Worm (Caenorhabditis elegans) whole organism, L1 larva: Measurements from ENCODE around the gene epi-1.

Source experiments
- C34B4.2 ChIP-seq: sonication (generic microtip); optimal IDR thresholded peaks from 2 replicates; lab custom pipeline; 2017; ENCODE audit warnings: mild to moderate bottlenecking, missing genetic modification characterization, missing compliant biosample characterization
- Y116A8C.19 ChIP-seq: sonication (generic microtip); optimal IDR thresholded peaks from 2 replicates; lab custom pipeline; 2016; ENCODE audit warnings: missing compliant biosample characterization, missing genetic modification characterization, borderline replicate concordance
- alr-1 ChIP-seq: fragments of 200-800 bp; sonication (Bioruptor generic); optimal IDR thresholded peaks from 2 replicates; lab custom pipeline; 2018; ENCODE audit warnings: borderline replicate concordance, mild to moderate bottlenecking, missing genetic modification characterization, missing compliant biosample characterization
- aly-2 ChIP-seq: fragments of 150-350 bp; optimal IDR thresholded peaks from 2 replicates; lab custom pipeline; 2014; ENCODE audit warnings: missing biosample characterization, missing genetic modification characterization
- ama-1 ChIP-seq: fragments of 150-350 bp; optimal IDR thresholded peaks from 2 replicates; lab custom pipeline; 2014
- ceh-63 ChIP-seq: fragments of 200-800 bp; sonication (Bioruptor generic); optimal IDR thresholded peaks from 2 replicates; lab custom pipeline; 2018; ENCODE audit warnings: mild to moderate bottlenecking, missing genetic modification characterization, missing compliant biosample characterization
- ceh-82 ChIP-seq, 3 experiments: fragments of 150-350 bp in 1 of 3; sonication (generic microtip) in 2 of 3; optimal IDR thresholded peaks; 2 replicates each; lab custom pipeline; 2014 to 2017; ENCODE audit warnings: missing biosample characterization in 3 of 3, missing genetic modification characterization in 3 of 3
- ces-1 ChIP-seq: fragments of 150-350 bp; optimal IDR thresholded peaks from 2 replicates; lab custom pipeline; 2014; ENCODE audit warnings: missing biosample characterization, missing genetic modification reagents, missing genetic modification characterization
- egl-13 ChIP-seq: sonication (generic microtip); optimal IDR thresholded peaks from 2 replicates; lab custom pipeline; 2016; ENCODE audit warnings: missing genotype, missing genetic modification reagents, missing genetic modification characterization, missing compliant biosample characterization
- egl-27 ChIP-seq, 2 experiments: fragments of 150-350 bp in 1 of 2; sonication (generic microtip); optimal IDR thresholded peaks; 3 replicates each; lab custom pipeline; 2017 to 2018; ENCODE audit warnings: missing biosample characterization in 2 of 2, missing genetic modification characterization in 2 of 2, missing genetic modification reagents in 2 of 2
- elt-3 ChIP-seq, 6 experiments: fragments of 150-350 bp in 1 of 6; sonication (generic microtip); optimal IDR thresholded peaks; 2 replicates each; lab custom pipeline; 2017 to 2018; ENCODE audit warnings: missing biosample characterization in 6 of 6, missing genetic modification characterization in 6 of 6, inconsistent platforms in 1 of 6
- ets-5 ChIP-seq: fragments of 200-800 bp; sonication (Bioruptor generic); IDR thresholded peaks from 2 replicates; pipeline ENCODE4 v1.3.6; 2022; ENCODE audit warnings: missing genetic modification characterization, missing compliant biosample characterization
- fkh-4 ChIP-seq: sonication (generic microtip); optimal IDR thresholded peaks from 2 replicates; lab custom pipeline; 2016; ENCODE audit warnings: missing compliant biosample characterization, missing genetic modification characterization, borderline replicate concordance
- fkh-8 ChIP-seq: sonication (generic microtip); optimal IDR thresholded peaks from 2 replicates; lab custom pipeline; 2016; ENCODE audit warnings: mild to moderate bottlenecking, missing genetic modification characterization, missing compliant biosample characterization
- grh-1 ChIP-seq: fragments of 200-800 bp; sonication (Bioruptor generic); IDR thresholded peaks from 2 replicates; pipeline ENCODE4 v1.3.6; 2022; ENCODE audit warnings: missing genetic modification reagents, missing genetic modification characterization, missing compliant biosample characterization
- hlh-17 ChIP-seq: fragments of 200-800 bp; sonication (Bioruptor generic); optimal IDR thresholded peaks from 2 replicates; lab custom pipeline; 2018; ENCODE audit warnings: missing genetic modification characterization, mild to moderate bottlenecking, missing compliant biosample characterization, moderate library complexity, borderline replicate concordance
- hpl-2 ChIP-seq: fragments of 150-350 bp; optimal IDR thresholded peaks from 2 replicates; lab custom pipeline; 2014; ENCODE audit warnings: missing biosample characterization, missing genetic modification reagents, missing genetic modification characterization
- irx-1 ChIP-seq: sonication (generic microtip); optimal IDR thresholded peaks from 2 replicates; lab custom pipeline; 2016; ENCODE audit warnings: missing genetic modification characterization, missing compliant biosample characterization
- jun-1 ChIP-seq: fragments of 150-350 bp; optimal IDR thresholded peaks from 2 replicates; lab custom pipeline; 2014; ENCODE audit warnings: missing biosample characterization, missing genetic modification reagents, missing genetic modification characterization
- lin-13 ChIP-seq: fragments of 150-350 bp; optimal IDR thresholded peaks from 2 replicates; lab custom pipeline; 2014; ENCODE audit warnings: missing biosample characterization, missing genetic modification reagents, missing genetic modification characterization
- lin-14 ChIP-seq: fragments of 200-800 bp; sonication (Bioruptor generic); optimal IDR thresholded peaks from 2 replicates; lab custom pipeline; 2018; ENCODE audit warnings: mild to moderate bottlenecking, missing genetic modification characterization, moderate library complexity, missing compliant biosample characterization
- lin-15B ChIP-seq: fragments of 150-350 bp; sonication (generic microtip); optimal IDR thresholded peaks from 3 replicates; lab custom pipeline; 2014; ENCODE audit warnings: missing biosample characterization, missing genetic modification characterization
- mab-9 ChIP-seq: fragments of 200-800 bp; sonication (Bioruptor generic); IDR thresholded peaks from 2 replicates; pipeline ENCODE4 v1.3.6; 2022; ENCODE audit warnings: missing genetic modification reagents, missing genetic modification characterization, missing compliant biosample characterization
- mep-1 ChIP-seq: fragments of 150-350 bp; optimal IDR thresholded peaks from 2 replicates; lab custom pipeline; 2014; ENCODE audit warnings: missing biosample characterization, missing genetic modification characterization
- nhr-11 ChIP-seq: fragments of 150-350 bp; optimal IDR thresholded peaks from 2 replicates; lab custom pipeline; 2014; ENCODE audit warnings: missing biosample characterization, missing genetic modification characterization
- nhr-12 ChIP-seq: sonication (generic microtip); optimal IDR thresholded peaks from 2 replicates; lab custom pipeline; 2017; ENCODE audit warnings: missing biosample characterization, missing genetic modification characterization
- nhr-20 ChIP-seq: sonication (generic microtip); optimal IDR thresholded peaks from 2 replicates; lab custom pipeline; 2016; ENCODE audit warnings: mild to moderate bottlenecking, missing genetic modification characterization, missing compliant biosample characterization
- nhr-28 ChIP-seq: fragments of 150-350 bp; optimal IDR thresholded peaks from 2 replicates; lab custom pipeline; 2014; ENCODE audit warnings: missing biosample characterization, missing genetic modification characterization
- nhr-77 ChIP-seq: fragments of 150-350 bp; optimal IDR thresholded peaks from 2 replicates; lab custom pipeline; 2014; ENCODE audit warnings: missing biosample characterization, missing genetic modification characterization
- nhr-90 ChIP-seq: sonication (generic microtip); optimal IDR thresholded peaks from 2 replicates; lab custom pipeline; 2016; ENCODE audit warnings: mild to moderate bottlenecking, missing genetic modification characterization, missing compliant biosample characterization; ENCODE audit not compliant: poor library complexity
- pax-3 ChIP-seq: fragments of 200-800 bp; sonication (Bioruptor generic); optimal IDR thresholded peaks from 2 replicates; lab custom pipeline; 2018; ENCODE audit warnings: mild to moderate bottlenecking, missing genetic modification characterization, moderate library complexity, missing compliant biosample characterization
- rnt-1 ChIP-seq: sonication (generic microtip); optimal IDR thresholded peaks from 2 replicates; lab custom pipeline; 2016; ENCODE audit warnings: mild to moderate bottlenecking, missing genetic modification characterization, moderate library complexity, missing compliant biosample characterization
- skn-1 ChIP-seq: fragments of 150-350 bp; optimal IDR thresholded peaks from 2 replicates; lab custom pipeline; 2014; ENCODE audit warnings: missing biosample characterization, missing genetic modification characterization
- snpc-4 ChIP-seq: fragments of 150-350 bp; optimal IDR thresholded peaks from 2 replicates; lab custom pipeline; 2014; ENCODE audit warnings: missing biosample characterization, missing genetic modification characterization
- snu-23 ChIP-seq: sonication (generic microtip); optimal IDR thresholded peaks from 2 replicates; lab custom pipeline; 2016; ENCODE audit warnings: missing genetic modification characterization, missing compliant biosample characterization
- sox-4 ChIP-seq: sonication (generic microtip); optimal IDR thresholded peaks from 2 replicates; lab custom pipeline; 2016; ENCODE audit warnings: missing genetic modification characterization, missing compliant biosample characterization
- sptf-1 ChIP-seq: fragments of 150-350 bp; optimal IDR thresholded peaks from 2 replicates; lab custom pipeline; 2014; ENCODE audit warnings: missing biosample characterization, missing genetic modification characterization
- swsn-7 ChIP-seq: sonication (generic microtip); optimal IDR thresholded peaks from 2 replicates; lab custom pipeline; 2016; ENCODE audit warnings: missing genetic modification characterization, missing compliant biosample characterization
- tbx-2 ChIP-seq: sonication (generic microtip); optimal IDR thresholded peaks from 2 replicates; lab custom pipeline; 2016; ENCODE audit warnings: missing genetic modification characterization, missing compliant biosample characterization
- tlp-1 ChIP-seq: fragments of 150-350 bp; optimal IDR thresholded peaks from 2 replicates; lab custom pipeline; 2014; ENCODE audit warnings: missing biosample characterization, missing genetic modification characterization
- unc-130 ChIP-seq: fragments of 150-350 bp; optimal IDR thresholded peaks from 2 replicates; lab custom pipeline; 2017; ENCODE audit warnings: missing biosample characterization, missing genetic modification characterization, inconsistent platforms
- unc-30 ChIP-seq: sonication (generic microtip); optimal IDR thresholded peaks from 2 replicates; lab custom pipeline; 2017; ENCODE audit warnings: missing biosample characterization, missing genetic modification characterization
- unc-98 ChIP-seq: fragments of 200-800 bp; sonication (Bioruptor generic); IDR thresholded peaks from 2 replicates; pipeline ENCODE4 v1.3.6; 2022; ENCODE audit warnings: missing genetic modification characterization, missing compliant biosample characterization
- ztf-11 ChIP-seq, 2 experiments: sonication (generic microtip); optimal IDR thresholded peaks; 2 replicates each; lab custom pipeline; 2016 to 2017; ENCODE audit warnings: missing genetic modification characterization in 2 of 2, missing biosample characterization in 1 of 2, missing compliant biosample characterization in 1 of 2
- ztf-4 ChIP-seq: fragments of 150-350 bp; optimal IDR thresholded peaks from 2 replicates; lab custom pipeline; 2014; ENCODE audit warnings: missing biosample characterization, missing genetic modification characterization

The epi-1 gene

ce11 chrIV:10690139-10690538, 23.5 kb downstream of the epi-1 start, which contains the start of gene R102.8:
R102.8 (minus strand) TSS chrIV:10690239.
- no peak for TF ChIP-seq rnt-1 (tag; lab: Kevin White, UChicago)
- no peak for TF ChIP-seq snpc-4 (tag; lab: Kevin White, UChicago)
- TF ChIP-seq Y116A8C.19 (tag; lab: Kevin White, UChicago): no peak
- TF ChIP-seq tlp-1 (tag; lab: Kevin White, UChicago): no peak
- no peak for TF ChIP-seq lin-13 (GFP tag; lab: Kevin White, UChicago)
- no peak for TF ChIP-seq ztf-11 (tag; optimal IDR thresholded peaks at IDR 0.05; lab: Kevin White, UChicago)
- TF ChIP-seq nhr-28 (tag; lab: Kevin White, UChicago): no peak
- TF ChIP-seq pax-3 (tag; lab: Kevin White, UChicago): no peak
- TF ChIP-seq mep-1 (tag; lab: Kevin White, UChicago): no peak
- no peak for TF ChIP-seq jun-1 (tag; lab: Kevin White, UChicago)
- no peak for TF ChIP-seq lin-15B
- no peak for TF ChIP-seq lin-14 (GFP tag; lab: Kevin White, UChicago)
- TF ChIP-seq nhr-90 (tag; lab: Kevin White, UChicago): no peak
- no peak for TF ChIP-seq ztf-4 (tag; lab: Kevin White, UChicago)
- no peak for TF ChIP-seq unc-30 (tag; lab: Kevin White, UChicago)
- TF ChIP-seq egl-13 (tag; lab: Kevin White, UChicago): no peak

DNA sequence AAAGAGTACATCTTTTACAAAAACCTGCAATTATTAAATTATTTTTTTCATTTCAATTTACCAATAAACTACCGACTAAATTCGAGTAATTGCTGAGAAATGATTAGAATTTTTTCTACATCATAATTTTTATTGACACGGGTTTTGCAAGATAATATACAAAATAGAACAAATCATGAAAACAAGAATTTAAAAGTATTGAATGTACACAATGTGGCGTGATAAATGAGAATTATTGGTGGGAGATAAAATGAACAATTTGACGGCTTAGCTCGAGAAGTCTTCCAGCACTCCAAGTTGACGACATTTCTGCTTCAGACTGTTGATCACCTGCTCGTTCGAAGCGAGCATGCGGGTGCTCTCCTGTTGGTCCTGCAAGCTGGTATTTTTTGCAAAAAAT, 28.6 kb downstream of the epi-1 start, which contains the start of gene R102.4:
TSS of gene R102.4 (minus strand) at position 101 of the 400 bp plus-strand sequence.
- TF ChIP-seq nhr-12 (no peak), nhr-11 (tag; lab: Kevin White, UChicago) (no peak), hpl-2 (no peak), snu-23 (GFP tag; lab: Kevin White, UChicago) (no peak), ceh-82 (tag; optimal IDR thresholded peaks at IDR 0.05; lab: Kevin White, UChicago) (no peak), nhr-77 (tag; lab: Kevin White, UChicago) (no peak), lin-15B (no peak), pax-3 (tag; lab: Kevin White, UChicago) (no peak), C34B4.2 (tag; lab: Kevin White, UChicago) (no peak), hlh-17 (GFP tag; lab: Kevin White, UChicago) (no peak), grh-1 (GFP tag; lab: Robert Waterston, UW) (no peak)

DNA sequence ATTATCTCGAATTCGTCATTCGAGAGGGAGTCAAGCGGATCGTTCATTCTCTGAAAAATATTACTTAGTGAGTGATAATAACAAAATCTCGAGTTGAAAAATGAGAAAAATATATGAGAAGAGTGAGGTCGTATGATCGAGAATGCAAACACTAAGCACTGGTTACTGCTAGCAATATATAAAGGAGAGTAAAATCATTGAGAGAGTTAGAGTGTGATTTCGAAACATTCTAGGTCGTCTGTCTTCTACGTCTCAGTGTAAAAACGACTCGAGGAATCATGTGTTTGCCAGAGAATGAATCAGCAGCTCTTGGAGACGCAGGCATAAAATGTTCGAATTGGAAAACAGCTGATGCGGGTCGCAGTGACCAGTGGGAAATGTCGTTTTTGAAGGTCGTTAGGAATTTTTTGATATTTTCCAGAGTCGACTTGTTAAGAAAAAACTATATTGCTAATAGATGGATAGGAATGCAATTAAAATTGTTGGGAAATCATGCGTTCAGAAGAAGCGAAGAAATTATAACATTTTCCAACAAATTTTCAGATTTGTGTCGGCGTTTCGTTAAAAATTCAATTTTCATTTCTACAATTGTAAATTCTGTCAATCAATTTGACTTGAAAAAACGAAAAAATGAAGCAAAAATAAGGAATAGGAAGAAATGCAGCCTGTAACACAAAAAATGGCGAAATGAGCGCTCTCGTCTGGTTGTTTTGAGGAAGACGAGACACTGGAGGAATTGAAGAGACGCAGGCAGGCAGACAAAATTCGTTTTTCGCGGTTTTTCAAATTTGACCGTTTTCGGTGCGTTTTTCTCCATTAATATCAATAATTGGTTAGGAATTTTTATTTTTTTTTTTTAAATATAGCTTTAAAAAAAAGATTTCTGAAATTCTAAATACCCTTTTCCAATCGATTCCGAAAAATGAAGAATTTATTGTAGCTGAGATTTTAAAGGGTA, 30.7 kb downstream of the epi-1 start, which contains the start of gene allo-1:
TSS of gene allo-1 (minus strand) at position 51 of the 958 bp plus-strand sequence.
- no peak for TF ChIP-seq aly-2 (tag; lab: Kevin White, UChicago)
- peak; percentile 22 for TF ChIP-seq irx-1 (tag; lab: Kevin White, UChicago)
- peak; percentile 86 for TF ChIP-seq nhr-20 (tag; lab: Kevin White, UChicago)
- no peak for TF ChIP-seq ztf-11 (tag; optimal IDR thresholded peaks at IDR 0.05; lab: Kevin White, UChicago)
- peak; percentile 67 for TF ChIP-seq nhr-11 (tag; lab: Kevin White, UChicago)
- peak; percentile 53 for TF ChIP-seq lin-13 (GFP tag; lab: Kevin White, UChicago)
- peak; percentile 33 for TF ChIP-seq tbx-2 (tag; lab: Kevin White, UChicago)
- no peak for TF ChIP-seq ces-1
- TF ChIP-seq fkh-8 (tag; lab: Kevin White, UChicago): peak; percentile 68
- TF ChIP-seq unc-130 (tag; lab: Kevin White, UChicago): peak; percentile 86
- TF ChIP-seq alr-1 (tag; lab: Kevin White, UChicago): no peak
- TF ChIP-seq sox-4 (tag; lab: Kevin White, UChicago): no peak
- peak in 1 of 2 experiments; percentile 52 for TF ChIP-seq egl-27 (tag; optimal IDR thresholded peaks at IDR 0.05; lab: Kevin White, UChicago)
- peak; percentile 75 for TF ChIP-seq snu-23 (GFP tag; lab: Kevin White, UChicago)
- TF ChIP-seq grh-1 (GFP tag; lab: Robert Waterston, UW): peak; percentile 37
- no peak for TF ChIP-seq nhr-28 (tag; lab: Kevin White, UChicago)
- TF ChIP-seq elt-3 (tag; optimal IDR thresholded peaks at IDR 0.05; lab: Kevin White, UChicago): peak in 2 of 6 experiments; percentile 46 to 77
- TF ChIP-seq sptf-1: no peak
- peak; percentile 71 for TF ChIP-seq skn-1 (tag; lab: Kevin White, UChicago)
- no peak for TF ChIP-seq fkh-4 (tag; lab: Kevin White, UChicago)
- TF ChIP-seq rnt-1 (tag; lab: Kevin White, UChicago): peak; percentile 80
- TF ChIP-seq unc-98: 0 out of 2 replicates have a peak, but pooled peaks have one; percentile 32
- no peak for TF ChIP-seq ets-5 (GFP tag; lab: Robert Waterston, UW)
- no peak for TF ChIP-seq ceh-63 (GFP tag; lab: Kevin White, UChicago)
- TF ChIP-seq nhr-77 (tag; lab: Kevin White, UChicago): peak; percentile 32
- peak in 1 of 3 experiments; percentile 77 for TF ChIP-seq ceh-82 (tag; optimal IDR thresholded peaks at IDR 0.05; lab: Kevin White, UChicago)
- no peak for TF ChIP-seq ama-1 (lab: Kevin White, UChicago)
- TF ChIP-seq swsn-7 (tag; lab: Kevin White, UChicago): peak; percentile 44
- no peak for TF ChIP-seq mab-9
